Fruit fly (Drosophila melanogaster) Kc167 (cell line): Measurements from ENCODE around the gene Cep164.

Source experiments
- Sin3A ChIP-seq: fragments of >200 bp; optimal IDR thresholded peaks from 2 replicates; lab custom pipeline; 2018; ENCODE audit warnings: missing external identifiers
- h ChIP-seq: fragments of >200 bp; optimal IDR thresholded peaks from 3 replicates; lab custom pipeline; 2018; ENCODE audit warnings: missing external identifiers
- insv ChIP-seq: fragments of >200 bp; optimal IDR thresholded peaks from 3 replicates; lab custom pipeline; 2018; ENCODE audit warnings: missing external identifiers
- psq ChIP-seq: fragments of >200 bp; optimal IDR thresholded peaks from 2 replicates; lab custom pipeline; 2017; ENCODE audit warnings: missing external identifiers
- ttk ChIP-seq: sonication (Bioruptor generic); optimal IDR thresholded peaks from 2 replicates; lab custom pipeline; 2017; ENCODE audit warnings: missing external identifiers

DNA sequence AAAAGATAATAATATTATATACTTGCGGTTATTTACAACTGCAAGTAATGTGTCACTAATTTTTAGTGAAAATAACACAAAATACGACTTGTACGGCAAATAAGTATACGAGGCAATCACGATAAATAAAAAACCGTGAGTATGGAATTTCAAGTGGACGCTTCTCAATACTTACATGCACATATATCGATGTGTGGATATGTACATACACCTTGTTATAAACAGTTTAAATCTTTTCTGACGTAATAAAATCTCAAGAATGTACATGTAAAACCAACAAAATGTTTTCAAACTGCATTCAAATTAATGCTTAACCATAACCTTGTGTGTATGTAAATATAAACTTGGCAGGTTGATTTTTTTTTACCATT lies 9.8 kb upstream of the Cep164 start:
- no peak for TF ChIP-seq psq (lab: Kevin White, UChicago)
- no peak for TF ChIP-seq Sin3A (lab: Kevin White, UChicago)
- no peak for TF ChIP-seq h (lab: Kevin White, UChicago)
- TF ChIP-seq insv = no peak
- no peak for TF ChIP-seq ttk (lab: Kevin White, UChicago)
